Fruit fly (Drosophila melanogaster) whole organism, embryonic: ENCODE measurements around the gene 5-HT2B.

Experiments used
- Adf1 ChIP-seq: fragments of 200-800 bp; sonication (Bioruptor generic); IDR thresholded peaks from 2 replicates; pipeline ENCODE4 v1.3.6; 2022; ENCODE audit warnings: missing biosample characterization, missing genetic modification characterization
- Aef1 ChIP-seq: fragments of 200-800 bp; sonication (Bioruptor generic); IDR thresholded peaks from 3 replicates; pipeline ENCODE4 v1.3.6; 2022; ENCODE audit warnings: missing biosample characterization, missing genetic modification characterization
- Atf3 ChIP-seq: fragments of 200-800 bp; sonication (Bioruptor generic); optimal IDR thresholded peaks from 3 replicates; lab custom pipeline; 2016; ENCODE audit warnings: missing biosample characterization, missing genetic modification characterization
- Atf6 ChIP-seq: fragments of 200-800 bp; sonication (Bioruptor generic); IDR thresholded peaks from 2 replicates; pipeline ENCODE4 v1.3.6; 2022; ENCODE audit warnings: missing biosample characterization, missing genetic modification characterization
- CG10366 ChIP-seq: fragments of 200-800 bp; sonication (Bioruptor generic); IDR thresholded peaks from 2 replicates; pipeline ENCODE4 v1.3.6; 2022; ENCODE audit warnings: missing biosample characterization, missing genetic modification characterization
- CG10959 ChIP-seq: fragments of 200-800 bp; sonication (Bioruptor generic); IDR thresholded peaks from 2 replicates; pipeline ENCODE4 v1.3.6; 2022; ENCODE audit warnings: missing biosample characterization, missing genetic modification characterization
- CG12391 ChIP-seq: fragments of 200-800 bp; sonication (Bioruptor generic); optimal IDR thresholded peaks from 3 replicates; lab custom pipeline; 2018; ENCODE audit warnings: missing biosample characterization, mild to moderate bottlenecking, missing genetic modification characterization, moderate library complexity
- CG12769 ChIP-seq: fragments of 200-800 bp; sonication (Bioruptor generic); optimal IDR thresholded peaks from 2 replicates; lab custom pipeline; 2019; ENCODE audit warnings: missing biosample characterization, mild to moderate bottlenecking, missing genetic modification characterization, moderate library complexity
- CG14667 ChIP-seq: fragments of 200-800 bp; sonication (Bioruptor generic); IDR thresholded peaks from 2 replicates; pipeline ENCODE4 v1.3.6; 2022; ENCODE audit warnings: missing biosample characterization, missing genetic modification characterization
- CG15073 ChIP-seq: fragments of 200-800 bp; sonication (Bioruptor generic); optimal IDR thresholded peaks from 2 replicates; lab custom pipeline; 2016; ENCODE audit warnings: missing biosample characterization, missing genetic modification characterization
- CG1529 ChIP-seq: fragments of 200-800 bp; sonication (Bioruptor generic); optimal IDR thresholded peaks from 3 replicates; lab custom pipeline; 2018; ENCODE audit warnings: missing biosample characterization, missing genetic modification characterization
- CG17359 ChIP-seq: fragments of 200-800 bp; sonication (Bioruptor generic); optimal IDR thresholded peaks from 3 replicates; lab custom pipeline; 2018; ENCODE audit warnings: missing biosample characterization, mild to moderate bottlenecking, missing genetic modification characterization, moderate library complexity
- CG17829 ChIP-seq: fragments of 200-800 bp; optimal IDR thresholded peaks from 2 replicates; lab custom pipeline; 2019; ENCODE audit warnings: missing biosample characterization, mild to moderate bottlenecking, missing genetic modification characterization, moderate library complexity
- CG2199 ChIP-seq: fragments of 200-800 bp; sonication (Bioruptor generic); IDR thresholded peaks from 3 replicates; pipeline ENCODE4 v1.3.6; 2022; ENCODE audit warnings: missing biosample characterization, missing genetic modification characterization
- CG2202 ChIP-seq: fragments of 200-800 bp; sonication (Bioruptor generic); optimal IDR thresholded peaks from 2 replicates; lab custom pipeline; 2018; ENCODE audit warnings: missing biosample characterization, mild to moderate bottlenecking, missing genetic modification characterization
- CG30431 ChIP-seq: fragments of 200-800 bp; sonication (Bioruptor generic); optimal IDR thresholded peaks from 2 replicates; lab custom pipeline; 2017; ENCODE audit warnings: missing biosample characterization, missing genetic modification characterization
- CG31224 ChIP-seq: fragments of 200-800 bp; sonication (Bioruptor generic); IDR thresholded peaks from 2 replicates; pipeline ENCODE4 v1.3.6; 2022; ENCODE audit warnings: missing biosample characterization, missing genetic modification characterization
- CG3163 ChIP-seq: fragments of 200-800 bp; sonication (Bioruptor generic); optimal IDR thresholded peaks from 3 replicates; lab custom pipeline; 2016; ENCODE audit warnings: missing biosample characterization, missing genetic modification characterization
- CG34422 ChIP-seq: fragments of 200-800 bp; sonication (Bioruptor generic); IDR thresholded peaks from 3 replicates; pipeline ENCODE4 v1.3.6; 2022; ENCODE audit warnings: missing biosample characterization, missing genetic modification characterization
- CG3838 ChIP-seq: fragments of 200-800 bp; sonication (Bioruptor generic); optimal IDR thresholded peaks from 3 replicates; lab custom pipeline; 2016; ENCODE audit warnings: missing biosample characterization, missing genetic modification characterization
- CG4730 ChIP-seq: fragments of 200-800 bp; sonication (Bioruptor generic); IDR thresholded peaks from 2 replicates; pipeline ENCODE4 v1.3.6; 2022; ENCODE audit warnings: missing biosample characterization, missing genetic modification characterization
- CG4820 ChIP-seq: fragments of 200-800 bp; sonication (Bioruptor generic); optimal IDR thresholded peaks from 3 replicates; lab custom pipeline; 2016; ENCODE audit warnings: missing biosample characterization, missing genetic modification characterization
- CG6683 ChIP-seq: fragments of 200-800 bp; sonication (Bioruptor generic); optimal IDR thresholded peaks from 2 replicates; lab custom pipeline; 2017; ENCODE audit warnings: missing biosample characterization, mild to moderate bottlenecking, missing genetic modification characterization, missing genetic modification reagents
- CG7271 ChIP-seq: fragments of 200-800 bp; sonication (Bioruptor generic); optimal IDR thresholded peaks from 2 replicates; lab custom pipeline; 2018; ENCODE audit warnings: missing biosample characterization, mild to moderate bottlenecking, missing genetic modification characterization, moderate library complexity
- CG7357 ChIP-seq: fragments of 200-800 bp; sonication (Bioruptor generic); IDR thresholded peaks from 3 replicates; pipeline ENCODE4 v1.3.6; 2022; ENCODE audit warnings: missing biosample characterization, missing genetic modification characterization
- Chrac-16 ChIP-seq: fragments of 200-800 bp; sonication (Bioruptor generic); optimal IDR thresholded peaks from 3 replicates; lab custom pipeline; 2016; ENCODE audit warnings: missing biosample characterization, missing genetic modification characterization
- Fer3 ChIP-seq: fragments of 200-800 bp; sonication (Bioruptor generic); optimal IDR thresholded peaks from 2 replicates; lab custom pipeline; 2018; ENCODE audit warnings: missing biosample characterization, mild to moderate bottlenecking, missing genetic modification characterization, moderate library complexity
- H2.0 ChIP-seq: fragments of 200-800 bp; sonication (Bioruptor generic); IDR thresholded peaks from 2 replicates; pipeline ENCODE4 v1.3.6; 2022; ENCODE audit warnings: missing biosample characterization, missing genetic modification characterization
- Hand ChIP-seq: fragments of 200-800 bp; sonication (Bioruptor generic); optimal IDR thresholded peaks from 2 replicates; lab custom pipeline; 2017; ENCODE audit warnings: mild to moderate bottlenecking, missing biosample characterization, missing genetic modification reagents, missing genetic modification characterization
- Lim3 ChIP-seq: fragments of 200-800 bp; sonication (Bioruptor generic); IDR thresholded peaks from 2 replicates; pipeline ENCODE4 v1.3.6; 2022; ENCODE audit warnings: missing biosample characterization, missing genetic modification characterization
- NFAT ChIP-seq: fragments of 200-800 bp; sonication (Bioruptor generic); IDR thresholded peaks from 2 replicates; pipeline ENCODE4 v1.3.6; 2022; ENCODE audit warnings: missing biosample characterization, missing genetic modification characterization
- Oaz ChIP-seq: fragments of 200-800 bp; sonication (Bioruptor generic); IDR thresholded peaks from 2 replicates; pipeline ENCODE4 v1.3.6; 2022; ENCODE audit warnings: missing biosample characterization, missing genetic modification characterization
- Ptx1 ChIP-seq: fragments of 200-800 bp; sonication (Bioruptor generic); IDR thresholded peaks from 2 replicates; pipeline ENCODE4 v1.3.6; 2022; ENCODE audit warnings: missing biosample characterization, missing genetic modification characterization
- Ravus ChIP-seq: fragments of 200-800 bp; sonication (Bioruptor generic); IDR thresholded peaks from 2 replicates; pipeline ENCODE4 v1.3.6; 2022; ENCODE audit warnings: missing biosample characterization, missing genetic modification characterization
- amos ChIP-seq: fragments of 200-800 bp; sonication (Bioruptor generic); IDR thresholded peaks from 2 replicates; pipeline ENCODE4 v1.3.6; 2022; ENCODE audit warnings: missing biosample characterization, missing genetic modification characterization; ENCODE audit not compliant: partially characterized antibody
- ash1 ChIP-seq: fragments of 200-800 bp; sonication (Bioruptor generic); optimal IDR thresholded peaks from 2 replicates; lab custom pipeline; 2018; ENCODE audit warnings: missing biosample characterization, mild to moderate bottlenecking, missing genetic modification characterization
- eve ChIP-seq, 2 experiments: fragments of >200 bp; optimal IDR thresholded peaks; 2 replicates each; lab custom pipeline; 2017; ENCODE audit warnings: missing biosample characterization in 2 of 2, missing genetic modification characterization in 2 of 2
- knrl ChIP-seq: fragments of 200-800 bp; sonication (Bioruptor generic); IDR thresholded peaks from 3 replicates; pipeline ENCODE4 v1.3.6; 2022; ENCODE audit warnings: missing biosample characterization, missing genetic modification characterization; ENCODE audit not compliant: partially characterized antibody
- lmd ChIP-seq: fragments of 200-800 bp; sonication (Bioruptor generic); IDR thresholded peaks from 2 replicates; pipeline ENCODE4 v1.3.6; 2022; ENCODE audit warnings: missing biosample characterization, missing genetic modification characterization
- luna ChIP-seq: fragments of 200-800 bp; sonication (Bioruptor generic); optimal IDR thresholded peaks from 2 replicates; lab custom pipeline; 2016; ENCODE audit warnings: missing biosample characterization, missing genetic modification characterization
- nau ChIP-seq: fragments of 200-800 bp; sonication (Bioruptor generic); optimal IDR thresholded peaks from 3 replicates; lab custom pipeline; 2017; ENCODE audit warnings: missing biosample characterization, mild to moderate bottlenecking, missing genetic modification characterization, missing genetic modification reagents
- nmo ChIP-seq: fragments of 200-800 bp; sonication (Bioruptor generic); optimal IDR thresholded peaks from 2 replicates; lab custom pipeline; 2018; ENCODE audit warnings: missing biosample characterization, mild to moderate bottlenecking, missing genetic modification characterization, moderate library complexity
- phol ChIP-seq: fragments of 200-800 bp; sonication (Bioruptor generic); optimal IDR thresholded peaks from 3 replicates; lab custom pipeline; 2018; ENCODE audit warnings: missing biosample characterization, mild to moderate bottlenecking, missing genetic modification characterization, moderate library complexity
- pita ChIP-seq: fragments of 200-800 bp; sonication (Bioruptor generic); optimal IDR thresholded peaks from 2 replicates; lab custom pipeline; 2017; ENCODE audit warnings: missing biosample characterization, mild to moderate bottlenecking, missing genetic modification characterization
- pum ChIP-seq: fragments of 200-800 bp; sonication (Bioruptor generic); optimal IDR thresholded peaks from 2 replicates; lab custom pipeline; 2016; ENCODE audit warnings: missing biosample characterization, missing genetic modification characterization
- repo ChIP-seq: fragments of 200-800 bp; sonication (Bioruptor generic); optimal IDR thresholded peaks from 2 replicates; lab custom pipeline; 2016; ENCODE audit warnings: missing biosample characterization, missing genetic modification characterization
- salm ChIP-seq: fragments of 200-800 bp; sonication (Bioruptor generic); optimal IDR thresholded peaks from 2 replicates; lab custom pipeline; 2018; ENCODE audit warnings: missing biosample characterization, mild to moderate bottlenecking, missing genetic modification characterization
- scrt ChIP-seq: fragments of 200-800 bp; sonication (Bioruptor generic); optimal IDR thresholded peaks from 2 replicates; lab custom pipeline; 2018; ENCODE audit warnings: missing biosample characterization, mild to moderate bottlenecking, missing genetic modification characterization, moderate library complexity
- sens-2 ChIP-seq: fragments of 200-800 bp; sonication (Bioruptor generic); IDR thresholded peaks from 2 replicates; pipeline ENCODE4 v1.3.6; 2022; ENCODE audit warnings: missing biosample characterization, missing genetic modification characterization
- so ChIP-seq: fragments of 200-800 bp; sonication (Bioruptor generic); IDR thresholded peaks from 3 replicates; pipeline ENCODE4 v1.3.6; 2022; ENCODE audit warnings: missing biosample characterization, missing genetic modification characterization
- tgo ChIP-seq: fragments of 200-800 bp; sonication (Bioruptor generic); IDR thresholded peaks from 3 replicates; pipeline ENCODE4 v1.3.6; 2022; ENCODE audit warnings: missing biosample characterization, missing genetic modification characterization
- trh ChIP-seq: fragments of 200-800 bp; sonication (Bioruptor generic); optimal IDR thresholded peaks from 2 replicates; lab custom pipeline; 2016; ENCODE audit warnings: missing biosample characterization, missing genetic modification characterization

Gene 5-HT2B

dm6 chr3R:8676560-8677000 lies 98.6 kb downstream of the 5-HT2B start, which contains the start of the genes Unc50, CG11755 and CG8043 (continued):
- TF ChIP-seq Lim3 (GFP tag; lab: Robert Waterston, UW): no peak
- peak; percentile 99 for TF ChIP-seq knrl (GFP tag; lab: Robert Waterston, UW)
- no peak for TF ChIP-seq sens-2
- peak; percentile 44 for TF ChIP-seq CG10959 (GFP tag; lab: Robert Waterston, UW)
- TF ChIP-seq CG1529: peak; percentile 32
- TF ChIP-seq phol (tag; lab: Kevin White, UChicago): peak; percentile 88
- TF ChIP-seq tgo (GFP tag; lab: Robert Waterston, UW): peak; percentile 76
- peak; percentile 87 for TF ChIP-seq CG12391
- TF ChIP-seq Ptx1: peak; percentile 75
- peak; percentile 48 for TF ChIP-seq luna (GFP tag; lab: Kevin White, UChicago)
- peak; percentile 9 for TF ChIP-seq CG3163 (GFP tag; lab: Kevin White, UChicago)
- no peak for TF ChIP-seq pita
- TF ChIP-seq CG12769 (tag; lab: Kevin White, UChicago): no peak
- TF ChIP-seq CG30431 (GFP tag; lab: Kevin White, UChicago): no peak
- TF ChIP-seq CG7357 (GFP tag; lab: Robert Waterston, UW): peak; percentile 45; the same call in 1 of the 3 replicates
- peak; percentile 66 for TF ChIP-seq NFAT (GFP tag; lab: Robert Waterston, UW)
- peak; percentile 82 for TF ChIP-seq lmd
- TF ChIP-seq amos: peak; percentile 93
- peak; percentile 44 for TF ChIP-seq CG3838
- no peak for TF ChIP-seq Hand (GFP tag; lab: Kevin White, UChicago)
- peak; percentile 67; the same call in 1 of the 2 replicates for TF ChIP-seq Oaz (GFP tag; lab: Robert Waterston, UW)
- TF ChIP-seq CG2202 (tag; lab: Kevin White, UChicago): peak; percentile 32
- peak; percentile 55; the same call in 1 of the 3 replicates for TF ChIP-seq so (GFP tag; lab: Robert Waterston, UW)
- peak; percentile 63; the same call in 1 of the 2 replicates for TF ChIP-seq Atf6 (GFP tag; lab: Robert Waterston, UW)
- peak; percentile 75 for TF ChIP-seq CG14667
- TF ChIP-seq scrt: no peak
- peak; percentile 80 for TF ChIP-seq Aef1
- TF ChIP-seq nmo (GFP tag; lab: Kevin White, UChicago): peak; percentile 92
- TF ChIP-seq CG7271 (tag; lab: Kevin White, UChicago): peak; percentile 30
- peak; percentile 51 for TF ChIP-seq CG4730
- peak; percentile 68 for TF ChIP-seq CG17359 (tag; lab: Kevin White, UChicago)
- no peak for TF ChIP-seq nau (GFP tag; lab: Kevin White, UChicago)
- TF ChIP-seq pum (GFP tag; lab: Kevin White, UChicago): peak; percentile 68
- TF ChIP-seq Adf1: peak; percentile 73
- TF ChIP-seq salm (tag; lab: Kevin White, UChicago): no peak
- peak; percentile 19 for TF ChIP-seq trh (GFP tag; lab: Kevin White, UChicago)
- no peak for TF ChIP-seq ash1 (GFP tag; lab: Kevin White, UChicago)
- peak; percentile 48; the same call in 1 of the 2 replicates for TF ChIP-seq CG10366 (GFP tag; lab: Robert Waterston, UW)
- peak; percentile 43 for TF ChIP-seq CG31224
- peak; percentile 34 for TF ChIP-seq repo (GFP tag; lab: Kevin White, UChicago)
- peak; percentile 78 for TF ChIP-seq Chrac-16 (GFP tag; lab: Kevin White, UChicago)
- no peak for TF ChIP-seq CG2199 (GFP tag; lab: Robert Waterston, UW)
- no peak for TF ChIP-seq eve (GFP tag; optimal IDR thresholded peaks at IDR 0.05; lab: Kevin White, UChicago)
- peak; percentile 56; the same call in 1 of the 2 replicates for TF ChIP-seq H2.0 (GFP tag; lab: Robert Waterston, UW)
- no peak for TF ChIP-seq CG15073
- peak; percentile 57 for TF ChIP-seq CG4820 (GFP tag; lab: Kevin White, UChicago)
- TF ChIP-seq Atf3 (GFP tag; lab: Kevin White, UChicago): peak; percentile 23
- peak; percentile 10; the same call in 1 of the 2 replicates for TF ChIP-seq Ravus (GFP tag; lab: Robert Waterston, UW)
- TF ChIP-seq CG17829: peak; percentile 83
- no peak for TF ChIP-seq CG6683 (GFP tag; lab: Kevin White, UChicago)
- peak; percentile 70 for TF ChIP-seq Fer3
- TF ChIP-seq CG34422: no peak
